Worm (Caenorhabditis elegans): ENCODE results near the gene Y49F6C.8.

Y49F6C.8 gene

DNA sequence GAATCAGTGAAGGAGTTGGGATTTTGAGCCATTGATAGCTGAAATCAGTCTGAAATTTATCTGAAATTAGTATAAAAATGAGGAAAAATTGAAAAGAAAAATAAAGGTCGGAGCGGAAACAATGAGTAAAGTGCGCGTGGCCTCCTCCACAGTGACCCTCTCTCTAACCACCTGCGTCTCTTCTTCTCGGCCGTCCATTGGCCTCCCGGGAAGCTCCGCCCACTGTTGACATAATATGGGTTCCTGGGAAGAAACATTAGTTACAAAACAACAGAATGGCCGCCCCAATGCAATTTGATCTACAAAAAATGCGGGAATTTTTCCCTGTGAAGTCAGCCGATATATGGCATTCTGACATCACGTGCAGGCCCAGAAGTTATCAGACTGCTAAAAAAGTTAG, at the start of gene Y49F6C.8:
Gene Y49F6C.8 (minus strand): TSS at position 51 of the 400 bp plus-strand sequence.
- no peak for TF ChIP-seq scrt-1 (GFP tag; IDR thresholded peaks at IDR 0.05)

DNA sequence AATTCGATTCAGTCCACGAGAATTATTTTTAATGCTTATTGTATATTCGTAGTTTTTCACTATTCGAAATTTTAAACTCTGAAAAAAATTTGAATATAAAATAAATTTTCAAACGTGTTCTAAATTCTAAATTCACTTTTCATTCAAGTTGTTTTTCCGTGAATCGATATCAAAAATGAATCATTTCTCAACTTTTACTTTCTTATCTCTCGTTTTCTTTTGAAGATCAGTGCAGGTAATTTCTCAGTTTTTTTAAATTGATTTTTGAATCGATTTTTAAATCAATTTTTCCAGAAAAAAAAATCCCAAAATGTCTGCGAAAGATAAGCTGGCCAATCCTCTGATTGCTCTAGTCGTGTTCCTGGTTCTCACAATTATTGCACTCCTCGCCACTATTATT, 46.6 kb upstream of the Y49F6C.8 start, which contains the start of gene nep-6:
Gene nep-6 (plus strand): TSS at position 301 of the 400 bp plus-strand sequence.
- TF ChIP-seq hmbx-1 (tag; optimal IDR thresholded peaks at IDR 0.05) (no peak), F13C5.2 (tag; optimal IDR thresholded peaks at IDR 0.05) (no peak), tbx-11 (GFP tag; IDR thresholded peaks at IDR 0.05) (no peak), hnd-1 (tag; optimal IDR thresholded peaks at IDR 0.05) (no peak), tra-4 (tag; optimal IDR thresholded peaks at IDR 0.05) (no peak), ceh-36 (tag; optimal IDR thresholded peaks at IDR 0.05) (no peak), aly-1 (tag; optimal IDR thresholded peaks at IDR 0.05) (no peak), tbx-37 (GFP tag; conservative IDR thresholded peaks at IDR 0.05) (no peak), ceh-13 (GFP tag; optimal IDR thresholded peaks at IDR 0.05) (no peak), scrt-1 (GFP tag; IDR thresholded peaks at IDR 0.05) (no peak), B0310.2 (tag; optimal IDR thresholded peaks at IDR 0.05) (no peak), pes-1 (GFP tag; IDR thresholded peaks at IDR 0.05) (no peak), hmg-4 (GFP tag; optimal IDR thresholded peaks at IDR 0.05) (no peak), ama-1 (optimal IDR thresholded peaks at IDR 0.05) (no peak), sea-1 (GFP tag; conservative IDR thresholded peaks at IDR 0.05) (no peak), ets-7 (tag; optimal IDR thresholded peaks at IDR 0.05) (no peak), flt-1 (GFP tag; IDR thresholded peaks at IDR 0.05) (no peak)

DNA sequence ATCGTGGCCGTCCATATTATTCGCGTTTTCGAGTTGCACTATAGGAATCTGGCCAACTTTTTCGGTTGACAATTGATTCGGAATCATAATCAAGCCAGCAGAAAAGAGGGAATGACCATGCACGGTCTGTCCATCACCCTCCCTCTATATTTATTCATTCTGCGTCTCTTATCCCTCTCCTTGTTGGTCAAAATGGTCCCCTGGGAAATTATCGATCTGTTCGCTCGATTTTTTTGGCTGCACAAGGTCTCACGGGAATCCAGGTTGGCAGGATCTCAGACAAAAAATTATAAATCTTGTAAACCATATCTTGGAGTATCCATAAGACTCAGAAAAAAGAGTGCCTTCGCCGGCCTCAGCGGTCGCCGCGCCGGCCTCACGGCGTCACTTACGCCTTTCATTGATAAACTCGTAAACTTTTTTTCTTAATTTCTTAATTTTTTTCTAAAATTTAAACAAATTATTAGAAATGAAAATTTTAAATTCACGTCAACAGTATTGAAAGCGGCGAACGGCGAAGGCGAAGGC, 44.5 kb upstream of the Y49F6C.8 start, which contains the start of the genes F18A12.7 and F18A12.2:
Gene F18A12.7 (minus strand): TSS at position 101 of the 528 bp plus-strand sequence.
Gene F18A12.2 (plus strand): TSS at position 478 of the 528 bp plus-strand sequence.
- TF ChIP-seq flt-1 (GFP tag; IDR thresholded peaks at IDR 0.05), result no peak
- TF ChIP-seq aly-1 (tag; optimal IDR thresholded peaks at IDR 0.05), result no peak
- no peak for TF ChIP-seq sea-1 (GFP tag; conservative IDR thresholded peaks at IDR 0.05)
- no peak for TF ChIP-seq hmbx-1 (tag; optimal IDR thresholded peaks at IDR 0.05)
- TF ChIP-seq hnd-1 (tag; optimal IDR thresholded peaks at IDR 0.05), result no peak
- TF ChIP-seq hmg-4 (GFP tag; optimal IDR thresholded peaks at IDR 0.05), result no peak
- TF ChIP-seq ceh-13 (GFP tag; optimal IDR thresholded peaks at IDR 0.05), result no peak
- no peak for TF ChIP-seq F13C5.2 (tag; optimal IDR thresholded peaks at IDR 0.05)
- no peak for TF ChIP-seq scrt-1 (GFP tag; IDR thresholded peaks at IDR 0.05)
- no peak for TF ChIP-seq tbx-11 (GFP tag; IDR thresholded peaks at IDR 0.05)
- TF ChIP-seq B0310.2 (tag; optimal IDR thresholded peaks at IDR 0.05), result no peak
- TF ChIP-seq ceh-36 (tag; optimal IDR thresholded peaks at IDR 0.05), result no peak
- TF ChIP-seq tbx-37 (GFP tag; conservative IDR thresholded peaks at IDR 0.05), result no peak
- no peak for TF ChIP-seq pes-1 (GFP tag; IDR thresholded peaks at IDR 0.05)

DNA sequence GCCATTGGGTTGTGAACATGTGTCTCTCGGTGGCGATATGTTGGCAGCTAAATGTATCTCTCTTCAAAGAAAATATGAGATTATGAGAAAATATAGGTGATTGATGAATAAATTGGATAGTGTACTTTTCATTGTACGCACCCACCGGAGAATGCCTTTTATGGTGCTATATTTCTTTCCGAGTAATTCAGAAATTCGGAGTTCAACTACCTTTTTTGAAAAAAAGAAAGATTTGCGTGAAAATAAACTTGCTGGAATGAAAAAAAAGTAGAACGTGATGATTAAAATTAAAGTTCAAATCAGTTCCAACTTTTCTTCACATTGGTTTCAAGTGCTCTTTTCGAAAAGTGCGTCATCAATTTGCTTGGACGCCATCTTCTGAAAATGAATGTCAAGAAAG, 33.6 kb upstream of the Y49F6C.8 start, which contains the start of gene nep-8:
Gene nep-8 (plus strand): TSS at position 301 of the 400 bp plus-strand sequence.
- TF ChIP-seq flt-1 (GFP tag; IDR thresholded peaks at IDR 0.05) (no peak), aly-1 (tag; optimal IDR thresholded peaks at IDR 0.05) (no peak), tra-4 (tag; optimal IDR thresholded peaks at IDR 0.05) (no peak), scrt-1 (GFP tag; IDR thresholded peaks at IDR 0.05) (no peak), tbx-11 (GFP tag; IDR thresholded peaks at IDR 0.05) (no peak), hnd-1 (tag; optimal IDR thresholded peaks at IDR 0.05) (no peak), ceh-36 (tag; optimal IDR thresholded peaks at IDR 0.05) (no peak), F13C5.2 (tag; optimal IDR thresholded peaks at IDR 0.05) (no peak), hmg-4 (GFP tag; optimal IDR thresholded peaks at IDR 0.05) (no peak), sea-1 (GFP tag; conservative IDR thresholded peaks at IDR 0.05) (no peak), ama-1 (optimal IDR thresholded peaks at IDR 0.05) (no peak), ceh-13 (GFP tag; optimal IDR thresholded peaks at IDR 0.05) (no peak), tbx-37 (GFP tag; conservative IDR thresholded peaks at IDR 0.05) (no peak), pes-1 (GFP tag; IDR thresholded peaks at IDR 0.05) (no peak), B0310.2 (tag; optimal IDR thresholded peaks at IDR 0.05) (no peak), hmbx-1 (tag; optimal IDR thresholded peaks at IDR 0.05) (no peak), ets-7 (tag; optimal IDR thresholded peaks at IDR 0.05) (no peak)

DNA sequence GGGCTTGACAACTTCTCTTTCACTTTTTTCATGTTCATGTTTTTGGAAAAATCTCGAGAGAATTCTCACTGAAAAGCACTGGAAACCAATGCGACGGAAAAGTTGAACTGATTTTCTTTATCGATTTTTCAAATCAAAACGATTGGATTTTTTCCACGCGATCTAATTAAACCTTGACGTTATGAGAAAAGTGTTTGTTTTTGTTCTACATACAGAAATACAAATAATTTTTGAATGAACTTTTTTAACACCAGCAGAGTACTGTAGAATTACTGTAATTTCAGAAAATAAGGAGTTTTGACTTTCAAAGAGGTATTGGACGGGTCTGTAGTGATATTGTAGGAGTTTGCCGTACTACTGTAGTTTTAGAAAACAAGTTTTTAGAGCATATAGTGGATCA, 32.9 kb upstream of the Y49F6C.8 start, which contains the start of gene nep-10:
Gene nep-10 (minus strand): TSS at position 101 of the 400 bp plus-strand sequence.
- TF ChIP-seq sea-1 (GFP tag; conservative IDR thresholded peaks at IDR 0.05) (no peak), scrt-1 (GFP tag; IDR thresholded peaks at IDR 0.05) (no peak), F13C5.2 (tag; optimal IDR thresholded peaks at IDR 0.05) (no peak), ets-7 (tag; optimal IDR thresholded peaks at IDR 0.05) (no peak), ceh-36 (tag; optimal IDR thresholded peaks at IDR 0.05) (no peak), pes-1 (GFP tag; IDR thresholded peaks at IDR 0.05) (no peak), ceh-13 (GFP tag; optimal IDR thresholded peaks at IDR 0.05) (no peak), hnd-1 (tag; optimal IDR thresholded peaks at IDR 0.05) (no peak), tbx-11 (GFP tag; IDR thresholded peaks at IDR 0.05) (no peak), aly-1 (tag; optimal IDR thresholded peaks at IDR 0.05) (no peak), hmg-4 (GFP tag; optimal IDR thresholded peaks at IDR 0.05) (no peak), hmbx-1 (tag; optimal IDR thresholded peaks at IDR 0.05) (no peak), tbx-37 (GFP tag; conservative IDR thresholded peaks at IDR 0.05) (no peak), B0310.2 (tag; optimal IDR thresholded peaks at IDR 0.05) (no peak), flt-1 (GFP tag; IDR thresholded peaks at IDR 0.05) (no peak), tra-4 (tag; optimal IDR thresholded peaks at IDR 0.05) (no peak), ama-1 (optimal IDR thresholded peaks at IDR 0.05) (no peak)

DNA sequence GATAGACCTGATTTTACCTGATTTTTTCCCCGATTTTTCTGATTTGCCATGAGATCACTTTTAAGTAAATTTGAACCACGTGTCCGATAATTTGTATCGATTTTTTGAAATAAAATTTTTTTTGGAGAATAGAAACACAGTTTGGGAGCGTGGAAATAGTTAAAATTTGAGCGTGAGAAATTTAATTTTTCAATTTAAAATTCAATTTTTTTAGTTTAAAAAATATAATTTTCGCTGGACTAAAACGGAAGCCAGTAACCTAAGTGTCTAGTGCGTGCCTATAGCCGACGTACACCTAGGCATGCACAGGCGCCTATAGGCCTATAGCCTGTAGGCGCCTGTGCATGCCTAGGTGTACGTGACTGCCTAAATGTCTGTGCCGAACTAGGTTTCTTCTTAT, 29.3 kb upstream of the Y49F6C.8 start, which contains the start of gene nep-9:
Gene nep-9 (minus strand): TSS at position 101 of the 400 bp plus-strand sequence.
- TF ChIP-seq sea-1 (GFP tag; conservative IDR thresholded peaks at IDR 0.05) (no peak), aly-1 (tag; optimal IDR thresholded peaks at IDR 0.05) (no peak), F13C5.2 (tag; optimal IDR thresholded peaks at IDR 0.05) (no peak), scrt-1 (GFP tag; IDR thresholded peaks at IDR 0.05) (no peak), ama-1 (optimal IDR thresholded peaks at IDR 0.05) (no peak), hmg-4 (GFP tag; optimal IDR thresholded peaks at IDR 0.05) (no peak), B0310.2 (tag; optimal IDR thresholded peaks at IDR 0.05) (no peak), tbx-37 (GFP tag; conservative IDR thresholded peaks at IDR 0.05) (no peak), flt-1 (GFP tag; IDR thresholded peaks at IDR 0.05) (no peak), hmbx-1 (tag; optimal IDR thresholded peaks at IDR 0.05) (no peak), ceh-13 (GFP tag; optimal IDR thresholded peaks at IDR 0.05) (no peak), tbx-11 (GFP tag; IDR thresholded peaks at IDR 0.05) (no peak)

DNA sequence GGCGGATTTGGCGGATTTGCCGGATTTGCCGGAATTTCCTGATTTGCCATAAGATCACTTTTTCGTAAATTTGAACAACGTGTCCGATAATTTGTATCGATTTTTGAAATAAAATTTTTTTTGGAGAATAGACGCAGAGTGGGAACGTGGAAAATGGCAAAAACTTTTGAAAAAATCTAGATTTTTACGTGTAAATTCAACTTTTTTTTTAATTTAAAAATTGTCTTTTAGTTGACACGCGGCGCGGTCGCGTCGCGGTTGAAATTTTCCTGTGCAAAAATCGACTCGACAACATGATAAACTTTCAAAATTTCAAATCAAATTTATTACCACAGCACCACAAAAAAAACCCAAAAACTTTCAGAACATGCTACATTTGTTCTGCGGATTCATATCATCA, 25.6 kb upstream of the Y49F6C.8 start, which contains the start of gene nep-20:
Gene nep-20 (minus strand): TSS at position 101 of the 400 bp plus-strand sequence.
- TF ChIP-seq B0310.2 (tag; optimal IDR thresholded peaks at IDR 0.05), result no peak
- TF ChIP-seq hmbx-1 (tag; optimal IDR thresholded peaks at IDR 0.05), result no peak
- no peak for TF ChIP-seq ets-7 (tag; optimal IDR thresholded peaks at IDR 0.05)
- TF ChIP-seq sea-1 (GFP tag; conservative IDR thresholded peaks at IDR 0.05), result no peak
- no peak for TF ChIP-seq tbx-11 (GFP tag; IDR thresholded peaks at IDR 0.05)
- no peak for TF ChIP-seq scrt-1 (GFP tag; IDR thresholded peaks at IDR 0.05)
- TF ChIP-seq hmg-4 (GFP tag; optimal IDR thresholded peaks at IDR 0.05), result no peak
- no peak for TF ChIP-seq tbx-37 (GFP tag; conservative IDR thresholded peaks at IDR 0.05)
- TF ChIP-seq ama-1 (optimal IDR thresholded peaks at IDR 0.05), result no peak
- TF ChIP-seq ceh-13 (GFP tag; optimal IDR thresholded peaks at IDR 0.05), result no peak
- TF ChIP-seq ceh-36 (tag; optimal IDR thresholded peaks at IDR 0.05), result no peak
- TF ChIP-seq tra-4 (tag; optimal IDR thresholded peaks at IDR 0.05), result no peak
- TF ChIP-seq aly-1 (tag; optimal IDR thresholded peaks at IDR 0.05), result no peak
- no peak for TF ChIP-seq F13C5.2 (tag; optimal IDR thresholded peaks at IDR 0.05)
- no peak for TF ChIP-seq hnd-1 (tag; optimal IDR thresholded peaks at IDR 0.05)
- no peak for TF ChIP-seq flt-1 (GFP tag; IDR thresholded peaks at IDR 0.05)
- TF ChIP-seq pes-1 (GFP tag; IDR thresholded peaks at IDR 0.05), result no peak
